Worm (Caenorhabditis elegans) whole organism, midembryonic: Measurements from ENCODE around the gene nhr-117.

Experiments
- T22C8.4 ChIP-seq: fragments of 200-800 bp; sonication (Bioruptor generic); IDR thresholded peaks from 2 replicates; pipeline ENCODE4 v1.3.6; 2022; ENCODE audit warnings: missing genetic modification characterization, missing compliant biosample characterization
- cog-1 ChIP-seq: sonication (generic microtip); optimal IDR thresholded peaks from 2 replicates; lab custom pipeline; 2016; ENCODE audit warnings: missing genetic modification characterization, missing compliant biosample characterization
- flt-1 ChIP-seq: fragments of 200-800 bp; sonication (Bioruptor generic); IDR thresholded peaks from 2 replicates; pipeline ENCODE4 v1.3.6; 2022; ENCODE audit warnings: missing genetic modification characterization, missing compliant biosample characterization
- klf-2 ChIP-seq: fragments of 200-800 bp; sonication (Bioruptor generic); conservative IDR thresholded peaks from 2 replicates; pipeline ENCODE4 v1.3.6; 2022; ENCODE audit warnings: missing genetic modification reagents, missing genetic modification characterization, missing compliant biosample characterization
- med-1 ChIP-seq: sonication (generic microtip); optimal IDR thresholded peaks from 2 replicates; lab custom pipeline; 2017; ENCODE audit warnings: missing genetic modification characterization, mild to moderate bottlenecking, missing compliant biosample characterization, antibody characterized with exemption, missing genetic modification reagents; ENCODE audit not compliant: insufficient read depth
- ref-1 ChIP-seq: fragments of 200-800 bp; sonication (Bioruptor generic); conservative IDR thresholded peaks from 2 replicates; pipeline ENCODE4 v1.3.6; 2022; ENCODE audit warnings: missing genetic modification reagents, missing genetic modification characterization, missing compliant biosample characterization
- tab-1 ChIP-seq: fragments of 200-800 bp; sonication (Bioruptor generic); IDR thresholded peaks from 2 replicates; pipeline ENCODE4 v1.3.6; 2022; ENCODE audit warnings: missing genetic modification characterization, missing compliant biosample characterization
- ztf-23 ChIP-seq: fragments of 200-800 bp; sonication (Bioruptor generic); IDR thresholded peaks from 2 replicates; pipeline ENCODE4 v1.3.6; 2022; ENCODE audit warnings: missing genetic modification reagents, missing genetic modification characterization, missing compliant biosample characterization
- ztf-29 ChIP-seq: fragments of 200-800 bp; sonication (Bioruptor generic); IDR thresholded peaks from 2 replicates; pipeline ENCODE4 v1.3.6; 2022; ENCODE audit warnings: missing genetic modification reagents, missing genetic modification characterization, missing compliant biosample characterization

ce11 chrV:1654845-1655244 lies 33.5 kb upstream of the nhr-117 start, which contains the start of gene irld-11:
- TF ChIP-seq ztf-29 (GFP tag; lab: Robert Waterston, UW) = no peak
- TF ChIP-seq klf-2 (GFP tag; lab: Robert Waterston, UW) = no peak
- no peak for TF ChIP-seq T22C8.4 (GFP tag; lab: Robert Waterston, UW)
- no peak for TF ChIP-seq flt-1
- TF ChIP-seq ref-1 (GFP tag; lab: Robert Waterston, UW) = no peak
- no peak for TF ChIP-seq cog-1 (tag; lab: Kevin White, UChicago)
- no peak for TF ChIP-seq med-1 (GFP tag; lab: Kevin White, UChicago)
- TF ChIP-seq tab-1 (GFP tag; lab: Robert Waterston, UW) = no peak
- no peak for TF ChIP-seq ztf-23 (GFP tag; lab: Robert Waterston, UW)
